Worm (Caenorhabditis elegans) whole organism, L3 larva: ENCODE data around the gene fbxb-79.

ENCODE experiments used
- R02D3.7 ChIP-seq: fragments of 150-350 bp; optimal IDR thresholded peaks from 2 replicates; lab custom pipeline; 2014; ENCODE audit warnings: missing biosample characterization, missing genetic modification characterization
- ZK546.5 ChIP-seq: sonication (generic microtip); optimal IDR thresholded peaks from 2 replicates; lab custom pipeline; 2017; ENCODE audit warnings: missing biosample characterization, missing genetic modification characterization
- aly-2 ChIP-seq: fragments of 150-350 bp; optimal IDR thresholded peaks from 2 replicates; lab custom pipeline; 2014; ENCODE audit warnings: missing biosample characterization, missing genetic modification characterization
- ama-1 ChIP-seq: fragments of 150-350 bp; optimal IDR thresholded peaks from 2 replicates; lab custom pipeline; 2018
- ceh-16 ChIP-seq: sonication (generic microtip); optimal IDR thresholded peaks from 2 replicates; lab custom pipeline; 2017; ENCODE audit warnings: missing biosample characterization, missing genetic modification characterization
- ceh-28 ChIP-seq: fragments of 150-350 bp; optimal IDR thresholded peaks from 2 replicates; lab custom pipeline; 2014; ENCODE audit warnings: missing biosample characterization, missing genetic modification reagents, missing genetic modification characterization
- ceh-82 ChIP-seq: fragments of 150-350 bp; optimal IDR thresholded peaks from 2 replicates; lab custom pipeline; 2014; ENCODE audit warnings: missing biosample characterization, missing genetic modification characterization
- ceh-9 ChIP-seq: sonication (generic microtip); optimal IDR thresholded peaks from 2 replicates; lab custom pipeline; 2018; ENCODE audit warnings: missing biosample characterization, missing genetic modification characterization
- daf-12 ChIP-seq: fragments of 150-350 bp; optimal IDR thresholded peaks from 2 replicates; lab custom pipeline; 2014; ENCODE audit warnings: missing biosample characterization, missing genetic modification reagents, missing genetic modification characterization
- egl-27 ChIP-seq: sonication (generic microtip); optimal IDR thresholded peaks from 4 replicates; lab custom pipeline; 2017; ENCODE audit warnings: missing biosample characterization, missing genetic modification reagents, missing genetic modification characterization
- egl-5 ChIP-seq: fragments of 150-350 bp; optimal IDR thresholded peaks from 2 replicates; lab custom pipeline; 2017; ENCODE audit warnings: missing biosample characterization, missing genetic modification reagents, missing genetic modification characterization, inconsistent platforms
- elt-1 ChIP-seq: fragments of 150-350 bp; optimal IDR thresholded peaks from 2 replicates; lab custom pipeline; 2014; ENCODE audit warnings: missing biosample characterization, missing genetic modification characterization
- elt-2 ChIP-seq: sonication (generic microtip); optimal IDR thresholded peaks from 2 replicates; lab custom pipeline; 2016; ENCODE audit warnings: missing genetic modification reagents, mild to moderate bottlenecking, missing genetic modification characterization, missing compliant biosample characterization
- eor-1 ChIP-seq, 2 experiments: fragments of 150-350 bp; optimal IDR thresholded peaks; 2 replicates each; lab custom pipeline; 2014 to 2018; ENCODE audit warnings: missing biosample characterization in 2 of 2, missing genetic modification characterization in 2 of 2
- fkh-10 ChIP-seq: sonication (generic microtip); optimal IDR thresholded peaks from 2 replicates; lab custom pipeline; 2017; ENCODE audit warnings: missing biosample characterization, missing genetic modification reagents, missing genetic modification characterization
- fkh-2 ChIP-seq: fragments of 150-350 bp; optimal IDR thresholded peaks from 2 replicates; lab custom pipeline; 2014; ENCODE audit warnings: missing biosample characterization, missing genetic modification reagents, missing genetic modification characterization
- fos-1 ChIP-seq: fragments of 150-350 bp; optimal IDR thresholded peaks from 2 replicates; lab custom pipeline; 2014; ENCODE audit warnings: missing biosample characterization, missing genetic modification characterization
- hmg-11 ChIP-seq: sonication (generic microtip); optimal IDR thresholded peaks from 2 replicates; lab custom pipeline; 2016; ENCODE audit warnings: missing genetic modification characterization, missing compliant biosample characterization
- jun-1 ChIP-seq: fragments of 150-350 bp; optimal IDR thresholded peaks from 2 replicates; lab custom pipeline; 2014; ENCODE audit warnings: missing biosample characterization, missing genetic modification reagents, missing genetic modification characterization
- lin-15B ChIP-seq: fragments of 150-350 bp; optimal IDR thresholded peaks from 2 replicates; lab custom pipeline; 2014; ENCODE audit warnings: missing biosample characterization, missing genetic modification characterization
- lin-39 ChIP-seq: fragments of 150-350 bp; optimal IDR thresholded peaks from 2 replicates; lab custom pipeline; 2018; ENCODE audit warnings: missing biosample characterization, missing genetic modification reagents, missing genetic modification characterization
- lsy-12 ChIP-seq: sonication (generic microtip); optimal IDR thresholded peaks from 2 replicates; lab custom pipeline; 2016; ENCODE audit warnings: mild to moderate bottlenecking, missing genetic modification characterization, missing compliant biosample characterization
- mdl-1 ChIP-seq: fragments of 150-350 bp; optimal IDR thresholded peaks from 2 replicates; lab custom pipeline; 2014; ENCODE audit warnings: missing biosample characterization, missing genetic modification characterization
- mml-1 ChIP-seq: fragments of 150-350 bp; sonication (generic microtip); optimal IDR thresholded peaks from 3 replicates; lab custom pipeline; 2014; ENCODE audit warnings: missing biosample characterization, missing genetic modification characterization
- nfya-1 ChIP-seq: sonication (generic microtip); optimal IDR thresholded peaks from 2 replicates; lab custom pipeline; 2017; ENCODE audit warnings: missing genetic modification characterization, mild to moderate bottlenecking, missing compliant biosample characterization, antibody characterized with exemption, moderate library complexity; ENCODE audit not compliant: insufficient read depth
- nhr-11 ChIP-seq: fragments of 150-350 bp; optimal IDR thresholded peaks from 2 replicates; lab custom pipeline; 2014; ENCODE audit warnings: missing biosample characterization, missing genetic modification characterization
- nhr-12 ChIP-seq: fragments of 150-350 bp; optimal IDR thresholded peaks from 2 replicates; lab custom pipeline; 2014; ENCODE audit warnings: missing biosample characterization, missing genetic modification characterization
- nhr-23 ChIP-seq: fragments of 150-350 bp; optimal IDR thresholded peaks from 2 replicates; lab custom pipeline; 2014; ENCODE audit warnings: missing biosample characterization, missing genetic modification reagents, missing genetic modification characterization
- nhr-237 ChIP-seq: fragments of 150-350 bp; optimal IDR thresholded peaks from 2 replicates; lab custom pipeline; 2014; ENCODE audit warnings: missing biosample characterization, missing genetic modification characterization
- nhr-25 ChIP-seq: sonication (generic microtip); optimal IDR thresholded peaks from 2 replicates; lab custom pipeline; 2017; ENCODE audit warnings: missing biosample characterization, missing genetic modification characterization
- nhr-28 ChIP-seq: fragments of 150-350 bp; optimal IDR thresholded peaks from 2 replicates; lab custom pipeline; 2014; ENCODE audit warnings: missing biosample characterization, missing genetic modification characterization
- nhr-43 ChIP-seq: sonication (generic microtip); optimal IDR thresholded peaks from 2 replicates; lab custom pipeline; 2016; ENCODE audit warnings: mild to moderate bottlenecking, missing genetic modification characterization, missing compliant biosample characterization; ENCODE audit not compliant: poor library complexity, severe bottlenecking
- nhr-67 ChIP-seq: fragments of 150-350 bp; optimal IDR thresholded peaks from 2 replicates; lab custom pipeline; 2014; ENCODE audit warnings: missing biosample characterization, missing genetic modification characterization
- nhr-76 ChIP-seq: fragments of 150-350 bp; sonication (generic microtip); optimal IDR thresholded peaks from 5 replicates; lab custom pipeline; 2014; ENCODE audit warnings: missing biosample characterization, missing genetic modification characterization
- nhr-77 ChIP-seq: fragments of 150-350 bp; optimal IDR thresholded peaks from 2 replicates; lab custom pipeline; 2014; ENCODE audit warnings: missing biosample characterization, missing genetic modification characterization
- pha-4 ChIP-seq: fragments of 150-350 bp; optimal IDR thresholded peaks from 2 replicates; lab custom pipeline; 2014; ENCODE audit warnings: missing biosample characterization, missing genetic modification reagents, missing genetic modification characterization
- pqm-1 ChIP-seq: fragments of 150-350 bp; optimal IDR thresholded peaks from 2 replicates; lab custom pipeline; 2017; ENCODE audit warnings: missing biosample characterization, missing genetic modification characterization, inconsistent platforms
- sea-2 ChIP-seq: fragments of 150-350 bp; sonication (generic microtip); optimal IDR thresholded peaks from 4 replicates; lab custom pipeline; 2014; ENCODE audit warnings: missing biosample characterization, missing genetic modification reagents, missing genetic modification characterization
- skn-1 ChIP-seq: fragments of 150-350 bp; optimal IDR thresholded peaks from 2 replicates; lab custom pipeline; 2014; ENCODE audit warnings: missing biosample characterization, missing genetic modification characterization
- snpc-4 ChIP-seq: fragments of 150-350 bp; optimal IDR thresholded peaks from 2 replicates; lab custom pipeline; 2014; ENCODE audit warnings: missing biosample characterization, missing genetic modification characterization
- tbx-2 ChIP-seq: sonication (generic microtip); optimal IDR thresholded peaks from 2 replicates; lab custom pipeline; 2016; ENCODE audit warnings: mild to moderate bottlenecking, missing genetic modification characterization, missing compliant biosample characterization
- unc-39 ChIP-seq: sonication (generic microtip); optimal IDR thresholded peaks from 4 replicates; lab custom pipeline; 2017; ENCODE audit warnings: missing biosample characterization, missing genetic modification characterization
- zag-1 ChIP-seq: fragments of 150-350 bp; optimal IDR thresholded peaks from 2 replicates; lab custom pipeline; 2014; ENCODE audit warnings: missing biosample characterization, missing genetic modification characterization
- ztf-11 ChIP-seq: fragments of 150-350 bp; optimal IDR thresholded peaks from 2 replicates; lab custom pipeline; 2014; ENCODE audit warnings: missing biosample characterization, missing genetic modification characterization
- ztf-4 ChIP-seq: fragments of 150-350 bp; optimal IDR thresholded peaks from 2 replicates; lab custom pipeline; 2014; ENCODE audit warnings: missing biosample characterization, missing genetic modification characterization

fbxb-79 gene

ce11 chrIV:11142314-11143227, 46.7 kb downstream of the fbxb-79 start, which contains the start of gene skih-2:
TSS of gene skih-2 (minus strand) at chrIV:11142364.
- no peak for TF ChIP-seq lin-39 (tag; lab: Kevin White, UChicago)
- TF ChIP-seq daf-12, result no peak
- no peak for TF ChIP-seq nhr-237
- peak; percentile 28 for TF ChIP-seq lin-15B (tag; lab: Kevin White, UChicago)
- no peak for TF ChIP-seq nhr-76
- no peak for TF ChIP-seq pqm-1 (tag; lab: Kevin White, UChicago)
- no peak for TF ChIP-seq nhr-67 (tag; lab: Kevin White, UChicago)
- peak; percentile 33 for TF ChIP-seq nhr-23 (tag; lab: Kevin White, UChicago)
- TF ChIP-seq ztf-11, result no peak
- no peak for TF ChIP-seq ceh-28 (tag; lab: Kevin White, UChicago)
- no peak for TF ChIP-seq hmg-11 (tag; lab: Kevin White, UChicago)
- TF ChIP-seq ceh-16, result no peak
- no peak for TF ChIP-seq mml-1 (tag; lab: Kevin White, UChicago)
- no peak for TF ChIP-seq eor-1 (tag; optimal IDR thresholded peaks at IDR 0.05; lab: Kevin White, UChicago)
- TF ChIP-seq zag-1 (tag; lab: Kevin White, UChicago), result no peak
- no peak for TF ChIP-seq egl-5
- no peak for TF ChIP-seq tbx-2
- TF ChIP-seq jun-1 (tag; lab: Kevin White, UChicago), result no peak
- TF ChIP-seq sea-2 (GFP tag; lab: Kevin White, UChicago), result no peak
- TF ChIP-seq fkh-10 (GFP tag; lab: Kevin White, UChicago), result no peak
- TF ChIP-seq R02D3.7 (tag; lab: Kevin White, UChicago), result no peak
- TF ChIP-seq ceh-82, result no peak
- TF ChIP-seq nfya-1, result peak; percentile 62
- TF ChIP-seq fkh-2, result no peak
- TF ChIP-seq unc-39, result no peak
- TF ChIP-seq ama-1 (lab: Kevin White, UChicago), result no peak
- TF ChIP-seq nhr-11 (tag; lab: Kevin White, UChicago), result no peak
- TF ChIP-seq nhr-77 (tag; lab: Kevin White, UChicago), result no peak
- no peak for TF ChIP-seq fos-1
- TF ChIP-seq egl-27 (tag; lab: Kevin White, UChicago), result no peak
- TF ChIP-seq elt-2, result no peak
- peak; percentile 73 for TF ChIP-seq pha-4
- no peak for TF ChIP-seq mdl-1
- TF ChIP-seq elt-1 (tag; lab: Kevin White, UChicago), result no peak
- TF ChIP-seq snpc-4 (tag; lab: Kevin White, UChicago), result no peak
- no peak for TF ChIP-seq nhr-43 (tag; lab: Kevin White, UChicago)
- TF ChIP-seq ZK546.5 (tag; lab: Kevin White, UChicago), result no peak
- TF ChIP-seq nhr-12 (tag; lab: Kevin White, UChicago), result no peak
- no peak for TF ChIP-seq lsy-12
- no peak for TF ChIP-seq ztf-4 (tag; lab: Kevin White, UChicago)
- no peak for TF ChIP-seq skn-1 (tag; lab: Kevin White, UChicago)
- TF ChIP-seq nhr-25, result peak; percentile 14
- TF ChIP-seq nhr-28, result no peak
- TF ChIP-seq ceh-9 (tag; lab: Kevin White, UChicago), result no peak
- no peak for TF ChIP-seq aly-2 (tag; lab: Kevin White, UChicago)
